Fruit fly (Drosophila melanogaster): ENCODE measurements around the gene CG18547.

- TF ChIP-seq CTCF (optimal IDR thresholded peaks at IDR 0.05): no peak
- TF ChIP-seq CG8478 (optimal IDR thresholded peaks at IDR 0.05): no peak
These were observed 18.9 kb upstream of the CG18547 start, which contains the start of gene Ect3 for dm6 chr3R:11999074-11999473.

Measured in S2 (cell line).